Worm (Caenorhabditis elegans) whole organism, young adult: ENCODE results near the gene tag-273.

Source experiments
- K12H6.12 ChIP-seq: fragments of 200-800 bp; sonication (Bioruptor generic); optimal IDR thresholded peaks from 2 replicates; lab custom pipeline; 2018; ENCODE audit warnings: mild to moderate bottlenecking, missing genetic modification characterization, missing compliant biosample characterization
- bed-1 ChIP-seq: fragments of 200-800 bp; sonication (Bioruptor generic); IDR thresholded peaks from 2 replicates; pipeline ENCODE4 v1.3.6; 2022; ENCODE audit warnings: missing genetic modification reagents, missing genetic modification characterization, missing compliant biosample characterization
- chd-7 ChIP-seq: sonication (generic microtip); optimal IDR thresholded peaks from 2 replicates; lab custom pipeline; 2016; ENCODE audit warnings: mild to moderate bottlenecking, missing genetic modification characterization, moderate library complexity, missing compliant biosample characterization
- lin-26 ChIP-seq: fragments of 200-800 bp; sonication (Bioruptor generic); IDR thresholded peaks from 2 replicates; pipeline ENCODE4 v1.3.6; 2022; ENCODE audit warnings: missing genetic modification reagents, missing genetic modification characterization, missing compliant biosample characterization
- lin-35 ChIP-seq, 3 experiments: fragments of 150-350 bp in 2 of 3; sonication (generic microtip) in 1 of 3; optimal IDR thresholded peaks; 2 replicates each; lab custom pipeline; 2014 to 2018; ENCODE audit warnings: missing biosample characterization in 3 of 3, missing genetic modification characterization in 3 of 3, missing genetic modification reagents in 3 of 3
- lsl-1 ChIP-seq: fragments of 200-800 bp; sonication (Bioruptor generic); optimal IDR thresholded peaks from 2 replicates; lab custom pipeline; 2018; ENCODE audit warnings: mild to moderate bottlenecking, missing genetic modification characterization, moderate library complexity, missing compliant biosample characterization
- mes-4 ChIP-seq: sonication (generic microtip); optimal IDR thresholded peaks from 2 replicates; lab custom pipeline; 2016; ENCODE audit warnings: missing genotype, missing genetic modification characterization, missing compliant biosample characterization
- rec-8 ChIP-seq, 2 experiments: sonication (generic microtip); optimal IDR thresholded peaks; 2 replicates each; lab custom pipeline; 2016; ENCODE audit warnings: mild to moderate bottlenecking in 2 of 2, missing genetic modification characterization in 2 of 2, missing genetic modification reagents in 2 of 2, missing genotype in 2 of 2, missing biosample characterization in 1 of 2, missing compliant biosample characterization in 1 of 2, moderate library complexity in 1 of 2
- unc-62 ChIP-seq: fragments of 150-350 bp; optimal IDR thresholded peaks from 2 replicates; lab custom pipeline; 2014; ENCODE audit warnings: missing biosample characterization, missing genetic modification reagents, missing genetic modification characterization
- ztf-3 ChIP-seq: fragments of 200-800 bp; sonication (Bioruptor generic); optimal IDR thresholded peaks from 2 replicates; lab custom pipeline; 2018; ENCODE audit warnings: mild to moderate bottlenecking, missing genetic modification characterization, missing compliant biosample characterization

- TF ChIP-seq ztf-3 (GFP tag; lab: Kevin White, UChicago) (no peak), mes-4 (tag; lab: Kevin White, UChicago) (no peak), unc-62 (GFP tag; lab: Kevin White, UChicago) (no peak), chd-7 (no peak), lsl-1 (GFP tag; lab: Kevin White, UChicago) (no peak), lin-35 (GFP tag; optimal IDR thresholded peaks at IDR 0.05; lab: Kevin White, UChicago) (no peak), rec-8 (tag; optimal IDR thresholded peaks at IDR 0.05; lab: Kevin White, UChicago) (no peak), lin-26 (GFP tag; lab: Robert Waterston, UW) (no peak), K12H6.12 (no peak), bed-1 (GFP tag; lab: Robert Waterston, UW) (no peak)
Observed at ce11 chrIV:14491135-14491534, 13.8 kb downstream of the tag-273 start.
